Worm (Caenorhabditis elegans) whole organism, L4 larva: ENCODE results near the gene str-145.

Source experiments
- ZK546.5 ChIP-seq, 2 experiments: sonication (generic microtip); optimal IDR thresholded peaks; 2 replicates each; lab custom pipeline; 2017; ENCODE audit warnings: missing biosample characterization in 2 of 2, missing genetic modification characterization in 2 of 2
- ces-1 ChIP-seq: fragments of 150-350 bp; sonication (generic microtip); optimal IDR thresholded peaks from 4 replicates; lab custom pipeline; 2014; ENCODE audit warnings: missing biosample characterization, missing genetic modification reagents, missing genetic modification characterization
- daf-8 ChIP-seq: fragments of 200-800 bp; sonication (Bioruptor generic); IDR thresholded peaks from 2 replicates; pipeline ENCODE4 v1.3.6; 2022; ENCODE audit warnings: missing genetic modification characterization, missing compliant biosample characterization
- dmd-6 ChIP-seq: fragments of 200-800 bp; sonication (Bioruptor generic); IDR thresholded peaks from 2 replicates; pipeline ENCODE4 v1.3.6; 2022; ENCODE audit warnings: missing genetic modification reagents, missing genetic modification characterization, missing compliant biosample characterization
- nhr-11 ChIP-seq: fragments of 150-350 bp; optimal IDR thresholded peaks from 2 replicates; lab custom pipeline; 2014; ENCODE audit warnings: missing biosample characterization, missing genetic modification characterization
- unc-62 ChIP-seq, 3 experiments: fragments of 150-350 bp in 1 of 3; sonication (generic microtip); optimal IDR thresholded peaks in 2 of 3; peaks in 1 of 3; 1 replicate in 1 of 3; 2 replicates in 2 of 3; lab custom pipeline; 2014 to 2017; ENCODE audit warnings: missing biosample characterization in 3 of 3, missing genetic modification characterization in 3 of 3, missing genetic modification reagents in 3 of 3, missing genotype in 1 of 3
- zfp-3 ChIP-seq: fragments of 200-800 bp; sonication (Bioruptor generic); conservative IDR thresholded peaks from 2 replicates; pipeline ENCODE4 v1.3.6; 2022; ENCODE audit warnings: missing genetic modification reagents, missing genetic modification characterization, missing compliant biosample characterization

DNA sequence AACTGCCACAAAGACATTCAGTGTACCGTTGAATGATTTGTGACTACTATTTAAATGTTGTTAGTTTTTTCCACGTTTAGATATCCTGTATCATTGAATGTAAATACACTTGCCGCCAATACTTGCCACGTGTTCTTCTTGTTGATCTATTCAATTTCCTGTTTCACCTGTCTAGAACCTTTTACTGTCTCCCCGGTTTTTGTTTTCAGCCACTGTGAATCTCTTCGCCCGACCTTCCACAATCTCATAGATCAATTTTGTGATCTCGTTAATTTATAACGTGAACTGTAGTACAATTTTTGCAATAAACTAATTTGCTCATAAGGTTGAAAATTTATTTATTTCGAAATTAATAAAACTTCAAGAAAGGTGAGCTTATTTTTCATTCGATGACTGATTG is 47.2 kb upstream of the str-145 start, which contains the start of gene D1014.13:
- TF ChIP-seq daf-8 (GFP tag; lab: Robert Waterston, UW) (no peak), ZK546.5 (tag; optimal IDR thresholded peaks at IDR 0.05; lab: Kevin White, UChicago) (no peak), unc-62 (GFP tag; optimal IDR thresholded peaks at IDR 0.05 in 1 of 2; lab: Kevin White, UChicago) (peak in 1 of 2 experiments; percentile 74), unc-62 (tag; optimal IDR thresholded peaks at IDR 0.05; lab: Kevin White, UChicago) (no peak), zfp-3 (GFP tag; lab: Robert Waterston, UW) (no peak), ces-1 (GFP tag; lab: Kevin White, UChicago) (no peak), nhr-11 (tag; lab: Kevin White, UChicago) (no peak), dmd-6 (GFP tag; lab: Robert Waterston, UW) (no peak)
